Worm (Caenorhabditis elegans): ENCODE data around the gene C55A6.4.

DNA sequence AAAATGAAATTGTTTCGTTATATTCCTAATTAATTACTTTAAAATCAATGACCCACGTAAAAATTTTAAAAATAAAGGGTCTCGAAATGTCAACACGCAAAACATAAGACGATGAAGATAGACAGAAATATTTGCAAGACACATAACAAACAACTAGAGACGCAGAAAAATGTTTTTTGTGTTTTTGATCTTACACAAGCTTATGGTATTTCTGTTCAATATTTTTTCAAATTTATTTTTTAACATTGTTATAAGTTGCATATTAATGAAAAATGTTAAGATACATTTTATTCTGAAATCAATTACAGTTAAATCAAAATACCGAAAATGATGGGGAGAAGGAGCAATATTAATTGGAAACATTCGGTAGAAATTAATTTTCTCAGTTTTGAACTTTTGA is 4.3 kb downstream of the C55A6.4 start, which contains the start of gene C55A6.3:
- TF ChIP-seq odd-2 (tag; optimal IDR thresholded peaks at IDR 0.05) (no peak), ceh-14 (tag; optimal IDR thresholded peaks at IDR 0.05) (no peak), C08G9.2 (tag; optimal IDR thresholded peaks at IDR 0.05) (no peak), hlh-6 (tag; optimal IDR thresholded peaks at IDR 0.05) (no peak), fkh-10 (GFP tag; optimal IDR thresholded peaks at IDR 0.05) (no peak), rnt-1 (tag; optimal IDR thresholded peaks at IDR 0.05) (no peak), hlh-15 (tag; optimal IDR thresholded peaks at IDR 0.05) (no peak), pax-1 (tag; optimal IDR thresholded peaks at IDR 0.05) (no peak), nfya-1 (tag; optimal IDR thresholded peaks at IDR 0.05) (no peak), ceh-48 (tag; optimal IDR thresholded peaks at IDR 0.05) (no peak), ama-1 (optimal IDR thresholded peaks at IDR 0.05) (no peak), pros-1 (tag; optimal IDR thresholded peaks at IDR 0.05) (no peak)
